Worm (Caenorhabditis elegans) whole organism, young adult: ENCODE results near the gene pmt-1.
A peak's percentile ranks its signal among the peaks of the same experiment; 100 is the strongest.

Experiments used
- B0035.1 ChIP-seq: sonication (generic microtip); optimal IDR thresholded peaks from 2 replicates; lab custom pipeline; 2016; ENCODE audit warnings: missing genetic modification characterization, mild to moderate bottlenecking, missing compliant biosample characterization, missing genotype, missing genetic modification reagents
- B0336.3 ChIP-seq: fragments of 200-800 bp; sonication (Bioruptor generic); IDR thresholded peaks from 2 replicates; pipeline ENCODE4 v1.3.6; 2022; ENCODE audit warnings: missing genetic modification characterization, missing compliant biosample characterization
- D2030.7 ChIP-seq: fragments of 200-800 bp; sonication (Bioruptor generic); IDR thresholded peaks from 2 replicates; pipeline ENCODE4 v1.3.6; 2022; ENCODE audit warnings: missing genetic modification reagents, missing genetic modification characterization, missing compliant biosample characterization
- F22D6.2 ChIP-seq: sonication (generic microtip); optimal IDR thresholded peaks from 2 replicates; lab custom pipeline; 2016; ENCODE audit warnings: mild to moderate bottlenecking, missing genetic modification characterization, missing compliant biosample characterization
- F23B12.7 ChIP-seq: sonication (generic microtip); optimal IDR thresholded peaks from 2 replicates; lab custom pipeline; 2017; ENCODE audit warnings: missing genetic modification characterization, mild to moderate bottlenecking, missing compliant biosample characterization, antibody characterized with exemption, moderate library complexity; ENCODE audit not compliant: insufficient read depth
- F37B4.10 ChIP-seq: fragments of 200-800 bp; sonication (Bioruptor generic); IDR thresholded peaks from 2 replicates; pipeline ENCODE4 v1.3.6; 2022; ENCODE audit warnings: missing genetic modification characterization, missing compliant biosample characterization
- F52B5.7 ChIP-seq: sonication (generic microtip); optimal IDR thresholded peaks from 2 replicates; lab custom pipeline; 2016; ENCODE audit warnings: mild to moderate bottlenecking, missing genetic modification characterization, missing compliant biosample characterization
- K11D2.4 ChIP-seq: fragments of 200-800 bp; sonication (Bioruptor generic); IDR thresholded peaks from 2 replicates; pipeline ENCODE4 v1.3.6; 2022; ENCODE audit warnings: missing genetic modification reagents, missing genetic modification characterization, missing compliant biosample characterization
- T07F8.4 ChIP-seq: sonication (generic microtip); optimal IDR thresholded peaks from 2 replicates; lab custom pipeline; 2016; ENCODE audit warnings: mild to moderate bottlenecking, missing genetic modification characterization, moderate library complexity, missing compliant biosample characterization
- Y53F4B.3 ChIP-seq: fragments of 200-800 bp; sonication (Bioruptor generic); IDR thresholded peaks from 2 replicates; pipeline ENCODE4 v1.3.6; 2022; ENCODE audit warnings: missing genetic modification reagents, missing genetic modification characterization, missing compliant biosample characterization
- Y56A3A.18 ChIP-seq: fragments of 200-800 bp; sonication (Bioruptor generic); IDR thresholded peaks from 2 replicates; pipeline ENCODE4 v1.3.6; 2022; ENCODE audit warnings: missing genetic modification reagents, missing genetic modification characterization, missing compliant biosample characterization
- Y67H2A.10 ChIP-seq: fragments of 200-800 bp; sonication (Bioruptor generic); conservative IDR thresholded peaks from 2 replicates; pipeline ENCODE4 v1.3.6; 2022; ENCODE audit warnings: missing genetic modification reagents, missing genetic modification characterization, missing compliant biosample characterization
- Y79H2A.3 ChIP-seq: fragments of 200-800 bp; sonication (Bioruptor generic); conservative IDR thresholded peaks from 2 replicates; pipeline ENCODE4 v1.3.6; 2022; ENCODE audit warnings: missing genetic modification reagents, missing genetic modification characterization, missing compliant biosample characterization
- akir-1 ChIP-seq: fragments of 200-800 bp; sonication (Bioruptor generic); optimal IDR thresholded peaks from 2 replicates; lab custom pipeline; 2018; ENCODE audit warnings: mild to moderate bottlenecking, missing genetic modification characterization, moderate library complexity, missing compliant biosample characterization
- aptf-2 ChIP-seq: fragments of 200-800 bp; sonication (Bioruptor generic); conservative IDR thresholded peaks from 2 replicates; pipeline ENCODE4 v1.3.6; 2022; ENCODE audit warnings: missing genetic modification reagents, missing genetic modification characterization, missing compliant biosample characterization
- attf-5 ChIP-seq: fragments of 200-800 bp; sonication (Bioruptor generic); optimal IDR thresholded peaks from 2 replicates; lab custom pipeline; 2018; ENCODE audit warnings: mild to moderate bottlenecking, missing genetic modification characterization, missing compliant biosample characterization
- ceh-100 ChIP-seq: fragments of 200-800 bp; sonication (Bioruptor generic); IDR thresholded peaks from 2 replicates; pipeline ENCODE4 v1.3.6; 2022; ENCODE audit warnings: missing genetic modification reagents, missing genetic modification characterization, missing compliant biosample characterization
- dox-1 ChIP-seq: fragments of 200-800 bp; sonication (Bioruptor generic); IDR thresholded peaks from 2 replicates; pipeline ENCODE4 v1.3.6; 2022; ENCODE audit warnings: missing genetic modification reagents, missing genetic modification characterization, missing compliant biosample characterization
- efl-1 ChIP-seq: fragments of 150-350 bp; optimal IDR thresholded peaks from 2 replicates; lab custom pipeline; 2014; ENCODE audit warnings: missing biosample characterization, missing genetic modification reagents, missing genetic modification characterization
- egrh-3 ChIP-seq: fragments of 200-800 bp; sonication (Bioruptor generic); IDR thresholded peaks from 2 replicates; pipeline ENCODE4 v1.3.6; 2022; ENCODE audit warnings: missing genetic modification reagents, missing genetic modification characterization, missing compliant biosample characterization
- ets-4 ChIP-seq: fragments of 200-800 bp; sonication (Bioruptor generic); optimal IDR thresholded peaks from 2 replicates; lab custom pipeline; 2018; ENCODE audit warnings: mild to moderate bottlenecking, missing genetic modification characterization, missing compliant biosample characterization
- fkh-3 ChIP-seq: sonication (generic microtip); optimal IDR thresholded peaks from 2 replicates; lab custom pipeline; 2016; ENCODE audit warnings: mild to moderate bottlenecking, missing genetic modification characterization, missing compliant biosample characterization
- gei-17 ChIP-seq: fragments of 200-800 bp; sonication (Bioruptor generic); optimal IDR thresholded peaks from 2 replicates; lab custom pipeline; 2018; ENCODE audit warnings: mild to moderate bottlenecking, missing genetic modification characterization, missing compliant biosample characterization
- hlh-26 ChIP-seq: fragments of 200-800 bp; sonication (Bioruptor generic); conservative IDR thresholded peaks from 2 replicates; pipeline ENCODE4 v1.3.6; 2022; ENCODE audit warnings: missing genetic modification reagents, missing genetic modification characterization, missing compliant biosample characterization
- hmg-1.2 ChIP-seq: fragments of 200-800 bp; sonication (Bioruptor generic); IDR thresholded peaks from 2 replicates; pipeline ENCODE4 v1.3.6; 2022; ENCODE audit warnings: missing genetic modification reagents, missing genetic modification characterization, missing compliant biosample characterization
- hmg-20 ChIP-seq: fragments of 200-800 bp; sonication (Bioruptor generic); IDR thresholded peaks from 2 replicates; pipeline ENCODE4 v1.3.6; 2022; ENCODE audit warnings: missing genetic modification reagents, missing genetic modification characterization, missing compliant biosample characterization
- hsf-1 ChIP-seq: fragments of 200-800 bp; sonication (Bioruptor generic); IDR thresholded peaks from 2 replicates; pipeline ENCODE4 v1.3.6; 2022; ENCODE audit warnings: missing genetic modification reagents, missing genetic modification characterization, missing compliant biosample characterization
- lag-1 ChIP-seq: fragments of 200-800 bp; sonication (Bioruptor generic); IDR thresholded peaks from 2 replicates; pipeline ENCODE4 v1.3.6; 2022; ENCODE audit warnings: missing genetic modification reagents, missing genetic modification characterization, missing compliant biosample characterization
- let-607 ChIP-seq, 2 experiments: fragments of 200-800 bp in 1 of 2; sonication (Bioruptor generic) in 1 of 2; sonication (generic microtip) in 1 of 2; optimal IDR thresholded peaks; 2 replicates each; lab custom pipeline; 2016 to 2018; ENCODE audit warnings: mild to moderate bottlenecking in 2 of 2, missing compliant biosample characterization in 2 of 2, missing genetic modification characterization in 2 of 2, moderate library complexity in 2 of 2, missing genotype in 1 of 2
- lin-40 ChIP-seq: sonication (generic microtip); optimal IDR thresholded peaks from 2 replicates; lab custom pipeline; 2016; ENCODE audit warnings: missing genetic modification characterization, mild to moderate bottlenecking, missing compliant biosample characterization, missing genotype, missing genetic modification reagents
- lir-1 ChIP-seq: fragments of 200-800 bp; sonication (Bioruptor generic); conservative IDR thresholded peaks from 2 replicates; pipeline ENCODE4 v1.3.6; 2022; ENCODE audit warnings: missing genetic modification reagents, missing genetic modification characterization, missing compliant biosample characterization
- madf-3 ChIP-seq: fragments of 200-800 bp; sonication (Bioruptor generic); IDR thresholded peaks from 2 replicates; pipeline ENCODE4 v1.3.6; 2022; ENCODE audit warnings: missing genetic modification reagents, missing genetic modification characterization, missing compliant biosample characterization
- mxl-1 ChIP-seq: sonication (generic microtip); optimal IDR thresholded peaks from 2 replicates; lab custom pipeline; 2016; ENCODE audit warnings: missing genetic modification characterization, missing compliant biosample characterization
- nhr-179 ChIP-seq: sonication (generic microtip); optimal IDR thresholded peaks from 2 replicates; lab custom pipeline; 2016; ENCODE audit warnings: mild to moderate bottlenecking, missing genetic modification characterization, missing compliant biosample characterization
- nhr-80 ChIP-seq: sonication (generic microtip); optimal IDR thresholded peaks from 2 replicates; lab custom pipeline; 2016; ENCODE audit warnings: missing genetic modification characterization, missing compliant biosample characterization
- nhr-90 ChIP-seq: sonication (generic microtip); optimal IDR thresholded peaks from 2 replicates; lab custom pipeline; 2016; ENCODE audit warnings: missing genotype, mild to moderate bottlenecking, missing genetic modification characterization, missing compliant biosample characterization
- pbrm-1 ChIP-seq: fragments of 200-800 bp; sonication (Bioruptor generic); IDR thresholded peaks from 2 replicates; pipeline ENCODE4 v1.3.6; 2022; ENCODE audit warnings: missing genetic modification reagents, missing genetic modification characterization, missing compliant biosample characterization
- pha-4 ChIP-seq: fragments of 150-350 bp; sonication (generic microtip); optimal IDR thresholded peaks from 2 replicates; lab custom pipeline; 2014; ENCODE audit warnings: missing biosample characterization, missing genetic modification reagents, missing genetic modification characterization
- rpc-1 ChIP-seq, 2 experiments: fragments of 150-350 bp in 1 of 2; sonication (generic microtip) in 1 of 2; optimal IDR thresholded peaks; 2 replicates each; lab custom pipeline; 2014 to 2018; ENCODE audit warnings: missing biosample characterization in 1 of 2, missing genetic modification characterization in 1 of 2, missing genetic modification reagents in 1 of 2, missing genotype in 1 of 2
- sdz-38 ChIP-seq: sonication (generic microtip); optimal IDR thresholded peaks from 2 replicates; lab custom pipeline; 2016; ENCODE audit warnings: missing genotype, missing genetic modification characterization, missing compliant biosample characterization
- snpc-3.4 ChIP-seq: sonication (generic microtip); optimal IDR thresholded peaks from 2 replicates; lab custom pipeline; 2017; ENCODE audit warnings: missing genetic modification characterization, mild to moderate bottlenecking, missing compliant biosample characterization, antibody characterized with exemption, moderate library complexity, missing genotype, missing genetic modification reagents
- snpc-4 ChIP-seq, 5 experiments: fragments of 150-350 bp in 1 of 5; sonication (generic microtip) in 4 of 5; optimal IDR thresholded peaks; 2 replicates each; lab custom pipeline; 2014 to 2018; ENCODE audit warnings: missing genetic modification characterization in 5 of 5, missing biosample characterization in 3 of 5, antibody characterized with exemption in 2 of 5, mild to moderate bottlenecking in 2 of 5, missing compliant biosample characterization in 2 of 5, missing genotype in 2 of 5, moderate library complexity in 2 of 5, missing genetic modification reagents in 1 of 5
- somi-1 ChIP-seq: fragments of 200-800 bp; sonication (Bioruptor generic); optimal IDR thresholded peaks from 2 replicates; lab custom pipeline; 2018; ENCODE audit warnings: mild to moderate bottlenecking, missing genetic modification characterization, missing compliant biosample characterization
- tlf-1 ChIP-seq: fragments of 200-800 bp; sonication (Bioruptor generic); optimal IDR thresholded peaks from 2 replicates; lab custom pipeline; 2018; ENCODE audit warnings: mild to moderate bottlenecking, missing genetic modification characterization, missing compliant biosample characterization
- xnd-1 ChIP-seq: sonication (generic microtip); optimal IDR thresholded peaks from 2 replicates; lab custom pipeline; 2016; ENCODE audit warnings: missing genotype, missing genetic modification reagents, missing genetic modification characterization, missing compliant biosample characterization
- zfh-2 ChIP-seq: fragments of 200-800 bp; sonication (Bioruptor generic); conservative IDR thresholded peaks from 2 replicates; pipeline ENCODE4 v1.3.6; 2022; ENCODE audit warnings: missing genetic modification reagents, missing genetic modification characterization, missing compliant biosample characterization
- zim-3 ChIP-seq: sonication (generic microtip); optimal IDR thresholded peaks from 2 replicates; lab custom pipeline; 2017; ENCODE audit warnings: mild to moderate bottlenecking, missing genetic modification characterization, moderate library complexity, missing compliant biosample characterization
- ztf-26 ChIP-seq: sonication (generic microtip); optimal IDR thresholded peaks from 2 replicates; lab custom pipeline; 2017; ENCODE audit warnings: missing genetic modification characterization, missing compliant biosample characterization

pmt-1 gene

ce11 chrII:5321718-5322286 lies 39.5 kb upstream of the pmt-1 start (continued):
- no peak for TF ChIP-seq hlh-26 (GFP tag; lab: Robert Waterston, UW)
- no peak for TF ChIP-seq pbrm-1 (GFP tag; lab: Robert Waterston, UW)
- peak; percentile 25 for TF ChIP-seq somi-1 (GFP tag; lab: Kevin White, UChicago)
- no peak for TF ChIP-seq lir-1 (GFP tag; lab: Robert Waterston, UW)
- no peak for TF ChIP-seq Y79H2A.3 (GFP tag; lab: Robert Waterston, UW)
- no peak for TF ChIP-seq efl-1 (GFP tag; lab: Kevin White, UChicago)
- TF ChIP-seq T07F8.4 (tag; lab: Kevin White, UChicago), result no peak
- no peak for TF ChIP-seq Y53F4B.3 (GFP tag; lab: Robert Waterston, UW)
- TF ChIP-seq dox-1 (GFP tag; lab: Robert Waterston, UW), result peak; percentile 76
- no peak for TF ChIP-seq B0035.1
- TF ChIP-seq snpc-3.4 (tag; lab: Kevin White, UChicago), result no peak
- TF ChIP-seq F23B12.7 (tag; lab: Kevin White, UChicago), result no peak
- TF ChIP-seq Y56A3A.18 (GFP tag; lab: Robert Waterston, UW), result no peak
- peak; percentile 94 for TF ChIP-seq egrh-3
- TF ChIP-seq gei-17, result peak; percentile 46
- TF ChIP-seq tlf-1 (GFP tag; lab: Kevin White, UChicago), result peak; percentile 9
- TF ChIP-seq let-607 (tag; optimal IDR thresholded peaks at IDR 0.05; lab: Kevin White, UChicago), result peak in 1 of 2 experiments; percentile 22
- no peak for TF ChIP-seq mxl-1 (tag; lab: Kevin White, UChicago)
- TF ChIP-seq Y67H2A.10 (GFP tag; lab: Robert Waterston, UW), result no peak
- TF ChIP-seq hmg-1.2 (GFP tag; lab: Robert Waterston, UW), result peak; percentile 83
- peak; percentile 55 for TF ChIP-seq lin-40 (tag; lab: Kevin White, UChicago)
- no peak for TF ChIP-seq ceh-100 (GFP tag; lab: Robert Waterston, UW)
- TF ChIP-seq nhr-90 (tag; lab: Kevin White, UChicago), result no peak
- TF ChIP-seq zim-3, result no peak
- no peak for TF ChIP-seq snpc-4 (GFP tag; optimal IDR thresholded peaks at IDR 0.05; lab: Kevin White, UChicago)
- no peak for TF ChIP-seq snpc-4 (tag; optimal IDR thresholded peaks at IDR 0.05; lab: Kevin White, UChicago)
- peak; percentile 84 for TF ChIP-seq nhr-80 (tag; lab: Kevin White, UChicago)
- no peak for TF ChIP-seq lag-1
- TF ChIP-seq K11D2.4 (GFP tag; lab: Robert Waterston, UW), result 0 out of 2 replicates have a peak, but pooled peaks have one; percentile 16
- TF ChIP-seq aptf-2, result no peak
- TF ChIP-seq F37B4.10 (GFP tag; lab: Robert Waterston, UW), result no peak
- no peak for TF ChIP-seq hmg-20 (GFP tag; lab: Robert Waterston, UW)
- TF ChIP-seq sdz-38 (tag; lab: Kevin White, UChicago), result no peak
- no peak for TF ChIP-seq rpc-1 (optimal IDR thresholded peaks at IDR 0.05; lab: Kevin White, UChicago)
- TF ChIP-seq rpc-1 (tag; optimal IDR thresholded peaks at IDR 0.05; lab: Kevin White, UChicago), result no peak
- TF ChIP-seq F52B5.7 (tag; lab: Kevin White, UChicago), result no peak
- TF ChIP-seq madf-3, result no peak
- TF ChIP-seq D2030.7 (GFP tag; lab: Robert Waterston, UW), result no peak
- TF ChIP-seq attf-5, result peak; percentile 11
- peak; percentile 79 for TF ChIP-seq ztf-26 (tag; lab: Kevin White, UChicago)
- TF ChIP-seq akir-1 (GFP tag; lab: Kevin White, UChicago), result no peak
- no peak for TF ChIP-seq fkh-3 (tag; lab: Kevin White, UChicago)
- peak; percentile 98 for TF ChIP-seq zfh-2 (GFP tag; lab: Robert Waterston, UW)
- TF ChIP-seq nhr-179, result no peak
- TF ChIP-seq pha-4 (tag; lab: Kevin White, UChicago), result no peak
- no peak for TF ChIP-seq xnd-1 (tag; lab: Kevin White, UChicago)
- no peak for TF ChIP-seq ets-4 (GFP tag; lab: Kevin White, UChicago)
- peak; percentile 82 for TF ChIP-seq B0336.3 (GFP tag; lab: Robert Waterston, UW)
- TF ChIP-seq hsf-1 (GFP tag; lab: Robert Waterston, UW), result no peak
- TF ChIP-seq F22D6.2, result no peak
